Worm (Caenorhabditis elegans) whole organism, late embryonic: ENCODE results near the gene ins-11.

Experiments
- C08G9.2 ChIP-seq: sonication (generic microtip); optimal IDR thresholded peaks from 2 replicates; lab custom pipeline; 2016; ENCODE audit warnings: mild to moderate bottlenecking, missing genetic modification characterization, moderate library complexity, missing compliant biosample characterization
- F13H6.1 ChIP-seq: sonication (generic microtip); optimal IDR thresholded peaks from 2 replicates; lab custom pipeline; 2016; ENCODE audit warnings: missing genetic modification characterization, missing compliant biosample characterization
- K02D7.2 ChIP-seq: sonication (generic microtip); optimal IDR thresholded peaks from 2 replicates; lab custom pipeline; 2017; ENCODE audit warnings: mild to moderate bottlenecking, missing genetic modification characterization, missing compliant biosample characterization
- K09A11.1 ChIP-seq: sonication (generic microtip); optimal IDR thresholded peaks from 2 replicates; lab custom pipeline; 2017; ENCODE audit warnings: antibody characterized with exemption, mild to moderate bottlenecking, missing genetic modification characterization, missing compliant biosample characterization; ENCODE audit not compliant: insufficient read depth
- ama-1 ChIP-seq: fragments of 150-350 bp; optimal IDR thresholded peaks from 2 replicates; lab custom pipeline; 2014
- ceh-19 ChIP-seq: fragments of 200-800 bp; sonication (Bioruptor generic); optimal IDR thresholded peaks from 2 replicates; lab custom pipeline; 2018; ENCODE audit warnings: mild to moderate bottlenecking, missing genetic modification characterization, missing compliant biosample characterization
- ceh-2 ChIP-seq: sonication (generic microtip); optimal IDR thresholded peaks from 2 replicates; lab custom pipeline; 2016; ENCODE audit warnings: missing genotype, missing genetic modification characterization, missing compliant biosample characterization
- ceh-22 ChIP-seq: sonication (generic microtip); optimal IDR thresholded peaks from 2 replicates; lab custom pipeline; 2017; ENCODE audit warnings: missing biosample characterization, missing genetic modification characterization
- ceh-30 ChIP-seq: fragments of 150-350 bp; optimal IDR thresholded peaks from 2 replicates; lab custom pipeline; 2014; ENCODE audit warnings: missing biosample characterization, missing genetic modification characterization
- ceh-31 ChIP-seq: sonication (generic microtip); optimal IDR thresholded peaks from 2 replicates; lab custom pipeline; 2016; ENCODE audit warnings: missing genetic modification characterization, missing compliant biosample characterization
- ceh-45 ChIP-seq: fragments of 200-800 bp; sonication (Bioruptor generic); IDR thresholded peaks from 2 replicates; pipeline ENCODE4 v1.3.6; 2022; ENCODE audit warnings: missing genetic modification reagents, missing genetic modification characterization, missing compliant biosample characterization
- ceh-48 ChIP-seq: sonication (generic microtip); optimal IDR thresholded peaks from 2 replicates; lab custom pipeline; 2016; ENCODE audit warnings: missing genetic modification characterization, inconsistent platforms, missing compliant biosample characterization
- che-1 ChIP-seq: sonication (generic microtip); optimal IDR thresholded peaks from 2 replicates; lab custom pipeline; 2016; ENCODE audit warnings: mild to moderate bottlenecking, missing genetic modification characterization, missing compliant biosample characterization
- elt-2 ChIP-seq: sonication (generic microtip); optimal IDR thresholded peaks from 2 replicates; lab custom pipeline; 2016; ENCODE audit warnings: missing genetic modification reagents, missing genetic modification characterization, missing compliant biosample characterization
- elt-4 ChIP-seq: sonication (generic microtip); optimal IDR thresholded peaks from 2 replicates; lab custom pipeline; 2016; ENCODE audit warnings: missing genetic modification characterization, missing compliant biosample characterization
- fax-1 ChIP-seq: sonication (generic microtip); optimal IDR thresholded peaks from 2 replicates; lab custom pipeline; 2016; ENCODE audit warnings: missing genotype, missing genetic modification characterization, missing compliant biosample characterization
- gmeb-2 ChIP-seq: sonication (generic microtip); optimal IDR thresholded peaks from 2 replicates; lab custom pipeline; 2016; ENCODE audit warnings: missing genetic modification characterization, inconsistent platforms, missing compliant biosample characterization
- hlh-30 ChIP-seq: sonication (generic microtip); optimal IDR thresholded peaks from 2 replicates; lab custom pipeline; 2017; ENCODE audit warnings: antibody characterized with exemption, missing genetic modification characterization, missing compliant biosample characterization; ENCODE audit not compliant: insufficient read depth
- hlh-6 ChIP-seq: sonication (generic microtip); optimal IDR thresholded peaks from 2 replicates; lab custom pipeline; 2016; ENCODE audit warnings: missing genotype, missing genetic modification characterization, missing compliant biosample characterization
- hlh-8 ChIP-seq: sonication (generic microtip); optimal IDR thresholded peaks from 2 replicates; lab custom pipeline; 2016; ENCODE audit warnings: missing genotype, missing genetic modification characterization, missing compliant biosample characterization
- lim-6 ChIP-seq: sonication (generic microtip); optimal IDR thresholded peaks from 2 replicates; lab custom pipeline; 2016; ENCODE audit warnings: missing genetic modification characterization, missing compliant biosample characterization
- mec-3 ChIP-seq: sonication (generic microtip); optimal IDR thresholded peaks from 2 replicates; lab custom pipeline; 2016; ENCODE audit warnings: borderline replicate concordance, missing genetic modification characterization, missing compliant biosample characterization
- nfya-1 ChIP-seq: sonication (generic microtip); optimal IDR thresholded peaks from 2 replicates; lab custom pipeline; 2017; ENCODE audit warnings: missing genetic modification characterization, mild to moderate bottlenecking, missing compliant biosample characterization, antibody characterized with exemption, moderate library complexity
- nhr-11 ChIP-seq: fragments of 150-350 bp; optimal IDR thresholded peaks from 2 replicates; lab custom pipeline; 2014; ENCODE audit warnings: missing biosample characterization, missing genetic modification characterization
- nhr-232 ChIP-seq: sonication (generic microtip); optimal IDR thresholded peaks from 2 replicates; lab custom pipeline; 2016; ENCODE audit warnings: missing genetic modification characterization, missing compliant biosample characterization
- odd-2 ChIP-seq: sonication (generic microtip); optimal IDR thresholded peaks from 2 replicates; lab custom pipeline; 2017; ENCODE audit warnings: antibody characterized with exemption, mild to moderate bottlenecking, missing genetic modification characterization, missing compliant biosample characterization
- pag-3 ChIP-seq: sonication (generic microtip); optimal IDR thresholded peaks from 2 replicates; lab custom pipeline; 2016; ENCODE audit warnings: missing compliant biosample characterization, missing genetic modification characterization, borderline replicate concordance
- pha-2 ChIP-seq: sonication (generic microtip); optimal IDR thresholded peaks from 2 replicates; lab custom pipeline; 2017; ENCODE audit warnings: mild to moderate bottlenecking, missing genetic modification characterization, missing compliant biosample characterization
- pros-1 ChIP-seq: fragments of 150-350 bp; optimal IDR thresholded peaks from 2 replicates; lab custom pipeline; 2014; ENCODE audit warnings: missing biosample characterization, missing genetic modification reagents, missing genetic modification characterization
- ref-2 ChIP-seq: sonication (generic microtip); optimal IDR thresholded peaks from 2 replicates; lab custom pipeline; 2016; ENCODE audit warnings: missing genetic modification characterization, missing compliant biosample characterization
- rnt-1 ChIP-seq: sonication (generic microtip); optimal IDR thresholded peaks from 2 replicates; lab custom pipeline; 2016; ENCODE audit warnings: missing genetic modification characterization, missing compliant biosample characterization
- sdc-2 ChIP-seq: sonication (generic microtip); optimal IDR thresholded peaks from 2 replicates; lab custom pipeline; 2016; ENCODE audit warnings: missing genotype, missing genetic modification characterization, missing compliant biosample characterization
- sox-4 ChIP-seq: sonication (generic microtip); optimal IDR thresholded peaks from 2 replicates; lab custom pipeline; 2017; ENCODE audit warnings: mild to moderate bottlenecking, missing genetic modification characterization, inconsistent platforms, missing compliant biosample characterization
- syd-9 ChIP-seq: sonication (generic microtip); optimal IDR thresholded peaks from 2 replicates; lab custom pipeline; 2016; ENCODE audit warnings: mild to moderate bottlenecking, missing genetic modification characterization, moderate library complexity, missing compliant biosample characterization
- tbx-2 ChIP-seq: sonication (generic microtip); optimal IDR thresholded peaks from 2 replicates; lab custom pipeline; 2016; ENCODE audit warnings: missing genetic modification characterization, missing compliant biosample characterization
- tbx-7 ChIP-seq: sonication (generic microtip); optimal IDR thresholded peaks from 2 replicates; lab custom pipeline; 2016; ENCODE audit warnings: missing genotype, missing genetic modification characterization, missing compliant biosample characterization
- ztf-16 ChIP-seq: sonication (generic microtip); optimal IDR thresholded peaks from 2 replicates; lab custom pipeline; 2017; ENCODE audit warnings: missing genetic modification characterization, missing compliant biosample characterization

The ins-11 gene

DNA sequence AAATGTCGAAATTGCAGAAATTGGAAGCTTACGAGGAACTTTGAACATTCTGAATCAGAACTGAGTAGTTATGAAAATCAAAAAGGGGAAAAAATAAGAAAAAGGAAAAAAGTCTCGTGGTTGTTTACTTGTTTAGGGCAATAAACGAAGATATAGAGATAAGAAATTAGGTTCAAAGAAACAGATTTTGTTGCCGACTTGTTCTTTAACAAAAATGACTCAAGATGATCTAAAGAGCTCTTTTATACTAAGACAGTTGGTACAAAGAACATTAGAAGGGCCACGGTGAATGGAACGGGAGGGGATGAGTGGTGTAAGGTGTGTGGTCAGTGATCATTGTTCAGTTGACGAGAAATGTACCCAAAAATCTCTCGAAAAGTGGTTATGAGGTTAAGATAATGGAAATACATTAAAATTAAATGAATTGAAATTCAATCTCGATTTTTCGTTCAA, 9.1 kb upstream of the ins-11 start, which contains the start of gene acdh-2:
acdh-2 (minus strand) TSS at position 51 of the 453 bp plus-strand sequence.
- TF ChIP-seq ceh-19 (GFP tag; lab: Kevin White, UChicago) (no peak), pros-1 (tag; lab: Kevin White, UChicago) (no peak), tbx-7 (tag; lab: Kevin White, UChicago) (no peak), mec-3 (tag; lab: Kevin White, UChicago) (no peak), pha-2 (tag; lab: Kevin White, UChicago) (no peak), ztf-16 (tag; lab: Kevin White, UChicago) (no peak), rnt-1 (no peak), ceh-2 (tag; lab: Kevin White, UChicago) (no peak), che-1 (tag; lab: Kevin White, UChicago) (no peak), hlh-8 (no peak), ceh-31 (tag; lab: Kevin White, UChicago) (no peak), ama-1 (lab: Kevin White, UChicago) (no peak), tbx-2 (tag; lab: Kevin White, UChicago) (no peak), gmeb-2 (tag; lab: Kevin White, UChicago) (no peak), elt-2 (no peak), ceh-30 (tag; lab: Kevin White, UChicago) (no peak), K09A11.1 (tag; lab: Kevin White, UChicago) (no peak)
- TF ChIP-seq, all 69 proteins: peak for 0

DNA sequence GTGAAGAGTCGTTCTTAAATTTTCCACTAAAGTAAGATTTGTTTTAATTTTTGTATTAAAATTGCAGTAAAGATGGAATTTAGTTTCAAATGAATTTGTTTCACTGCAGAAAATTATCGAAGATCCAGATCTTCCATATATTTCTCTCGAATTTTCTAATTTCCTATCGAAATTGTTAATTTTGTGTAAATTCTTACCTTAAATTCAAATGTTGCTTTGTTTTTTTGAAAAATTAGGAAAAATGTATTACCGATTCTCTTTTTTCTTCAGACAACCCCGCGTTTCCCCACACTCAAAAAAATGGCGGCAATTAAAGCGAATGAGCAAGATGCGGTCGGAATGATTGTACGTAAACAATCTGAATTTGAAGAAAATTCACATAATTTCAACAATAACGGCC, 6.8 kb upstream of the ins-11 start, which contains the start of gene C17C3.6:
C17C3.6 (plus strand) TSS at position 301 of the 400 bp plus-strand sequence.
- TF ChIP-seq odd-2 (tag; lab: Kevin White, UChicago) (no peak), nhr-11 (tag; lab: Kevin White, UChicago) (no peak), fax-1 (tag; lab: Kevin White, UChicago) (no peak), sox-4 (tag; lab: Kevin White, UChicago) (no peak), ceh-48 (tag; lab: Kevin White, UChicago) (no peak), nhr-232 (no peak), ceh-19 (GFP tag; lab: Kevin White, UChicago) (no peak), ceh-45 (GFP tag; lab: Robert Waterston, UW) (no peak), ceh-22 (tag; lab: Kevin White, UChicago) (no peak), nfya-1 (tag; lab: Kevin White, UChicago) (no peak), ztf-16 (tag; lab: Kevin White, UChicago) (no peak), lim-6 (tag; lab: Kevin White, UChicago) (no peak), hlh-30 (tag; lab: Kevin White, UChicago) (no peak), hlh-8 (no peak), hlh-6 (tag; lab: Kevin White, UChicago) (no peak), pag-3 (tag; lab: Kevin White, UChicago) (no peak), elt-4 (tag; lab: Kevin White, UChicago) (no peak), rnt-1 (no peak), K02D7.2 (tag; lab: Kevin White, UChicago) (no peak), F13H6.1 (no peak)
- TF ChIP-seq, all 69 proteins: peak for 0

DNA sequence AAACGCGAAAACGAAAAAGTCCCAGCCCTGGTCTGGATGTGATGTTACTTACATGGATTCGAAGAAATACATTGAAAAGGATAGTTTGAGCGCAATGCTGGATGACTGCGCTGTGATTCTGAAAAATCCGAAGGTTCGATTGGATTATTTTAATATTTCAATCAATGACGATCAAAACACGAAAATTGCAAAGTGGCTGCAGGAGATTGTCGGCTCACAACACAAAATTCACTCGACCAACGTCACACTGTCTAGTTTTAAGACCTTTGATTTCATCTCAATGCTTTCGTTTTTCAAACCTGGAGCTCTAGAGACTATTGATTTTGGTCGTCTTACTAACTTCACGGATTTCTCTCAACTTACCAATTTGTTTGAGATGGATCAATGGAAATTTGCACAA, 5.0 kb upstream of the ins-11 start, which contains the start of gene C17C3.5:
C17C3.5 (plus strand) TSS at position 301 of the 400 bp plus-strand sequence.
- TF ChIP-seq nfya-1 (tag; lab: Kevin White, UChicago) (no peak), C08G9.2 (tag; lab: Kevin White, UChicago) (no peak), hlh-8 (no peak), tbx-2 (tag; lab: Kevin White, UChicago) (no peak), ceh-22 (tag; lab: Kevin White, UChicago) (no peak)

DNA sequence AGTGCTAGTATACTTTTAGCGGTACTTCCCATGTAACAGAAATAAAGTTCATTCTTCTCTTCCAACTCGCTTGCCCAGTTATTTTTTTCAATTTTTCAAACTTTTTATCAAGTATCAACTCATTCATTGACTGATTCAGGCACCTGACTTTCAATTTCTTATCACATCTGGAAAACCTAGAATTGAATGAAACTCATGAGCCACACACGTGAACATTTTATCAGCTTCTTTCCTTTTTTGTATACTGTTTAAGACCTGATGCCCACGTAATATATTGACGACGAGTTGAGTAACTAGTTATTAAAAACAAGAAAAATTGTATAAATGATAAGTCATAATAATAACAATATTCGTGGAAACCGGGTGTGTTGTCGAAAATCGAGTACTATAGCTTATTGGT, 3.0 kb upstream of the ins-11 start:
- no peak for TF ChIP-seq sdc-2
- no peak for TF ChIP-seq F13H6.1
- TF ChIP-seq ref-2, result no peak
- no peak for TF ChIP-seq syd-9 (tag; lab: Kevin White, UChicago)
- no peak for TF ChIP-seq nfya-1 (tag; lab: Kevin White, UChicago)
- no peak for TF ChIP-seq ztf-16 (tag; lab: Kevin White, UChicago)
